Worm (Caenorhabditis elegans) whole organism, late embryonic: ENCODE measurements around the gene clec-245.

Source experiments
- T23F11.4 ChIP-seq: fragments of 200-800 bp; sonication (Bioruptor generic); optimal IDR thresholded peaks from 2 replicates; lab custom pipeline; 2018; ENCODE audit warnings: mild to moderate bottlenecking, missing genetic modification characterization, missing compliant biosample characterization
- ama-1 ChIP-seq: fragments of 150-350 bp; optimal IDR thresholded peaks from 2 replicates; lab custom pipeline; 2014
- elt-2 ChIP-seq: sonication (generic microtip); optimal IDR thresholded peaks from 2 replicates; lab custom pipeline; 2016; ENCODE audit warnings: missing genetic modification reagents, missing genetic modification characterization, missing compliant biosample characterization
- fkh-6 ChIP-seq: sonication (generic microtip); optimal IDR thresholded peaks from 2 replicates; lab custom pipeline; 2016; ENCODE audit warnings: missing genetic modification characterization, missing compliant biosample characterization
- hlh-8 ChIP-seq: sonication (generic microtip); optimal IDR thresholded peaks from 2 replicates; lab custom pipeline; 2016; ENCODE audit warnings: missing genotype, missing genetic modification characterization, missing compliant biosample characterization
- nhr-11 ChIP-seq: fragments of 150-350 bp; optimal IDR thresholded peaks from 2 replicates; lab custom pipeline; 2014; ENCODE audit warnings: missing biosample characterization, missing genetic modification characterization
- pqm-1 ChIP-seq: sonication (generic microtip); optimal IDR thresholded peaks from 2 replicates; lab custom pipeline; 2016; ENCODE audit warnings: missing genetic modification characterization, missing compliant biosample characterization
- unc-55 ChIP-seq: sonication (generic microtip); optimal IDR thresholded peaks from 2 replicates; lab custom pipeline; 2017; ENCODE audit warnings: missing biosample characterization, missing genetic modification reagents, missing genetic modification characterization

ce11 chrV:18137679-18138078 lies 50.5 kb downstream of the clec-245 start:
- no peak for TF ChIP-seq pqm-1 (tag; lab: Kevin White, UChicago)
- no peak for TF ChIP-seq elt-2 (tag; lab: Kevin White, UChicago)
- no peak for TF ChIP-seq ama-1 (lab: Kevin White, UChicago)
- TF ChIP-seq nhr-11 (tag; lab: Kevin White, UChicago) = no peak
- no peak for TF ChIP-seq hlh-8 (tag; lab: Kevin White, UChicago)
- no peak for TF ChIP-seq fkh-6
- TF ChIP-seq T23F11.4 (GFP tag; lab: Kevin White, UChicago) = no peak
- TF ChIP-seq unc-55 = no peak
